Worm (Caenorhabditis elegans): ENCODE results near the gene lido-16.

DNA sequence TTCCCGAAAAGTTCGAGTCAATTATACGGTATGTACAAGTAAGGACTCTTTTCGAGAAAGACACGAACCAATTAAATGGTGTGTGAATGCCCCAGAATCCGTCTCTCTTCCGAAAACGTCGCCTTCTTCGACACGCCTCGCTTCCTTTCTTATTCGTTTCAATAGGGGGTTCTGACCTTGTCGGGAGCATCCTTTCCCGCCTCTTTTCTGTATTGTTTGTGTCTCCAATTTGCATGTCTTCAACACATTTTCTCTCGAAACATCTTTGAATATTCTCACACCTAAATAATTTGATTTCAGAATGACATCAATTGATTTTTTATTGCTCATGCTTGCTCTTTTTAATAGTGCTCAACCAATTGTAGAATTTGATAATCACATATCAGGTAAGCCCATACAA lies 43.6 kb downstream of the lido-16 start, which contains the start of gene cutl-16:
- TF ChIP-seq ztf-29 (GFP tag; IDR thresholded peaks at IDR 0.05): no peak
- TF ChIP-seq tab-1 (GFP tag; IDR thresholded peaks at IDR 0.05): no peak
- no peak for TF ChIP-seq flt-1 (GFP tag; IDR thresholded peaks at IDR 0.05)
- TF ChIP-seq T22C8.4 (GFP tag; IDR thresholded peaks at IDR 0.05): no peak
- TF ChIP-seq med-1 (GFP tag; optimal IDR thresholded peaks at IDR 0.05; ENCODE audit: insufficient read depth): no peak

Measured in whole organism, midembryonic.